Worm (Caenorhabditis elegans) whole organism, dauer: ENCODE data around the gene W07E6.5.

Experiments used
- unc-62 ChIP-seq: sonication (generic microtip); optimal IDR thresholded peaks from 2 replicates; lab custom pipeline; 2017; ENCODE audit warnings: missing biosample characterization, missing genetic modification reagents, missing genetic modification characterization

Gene W07E6.5

DNA sequence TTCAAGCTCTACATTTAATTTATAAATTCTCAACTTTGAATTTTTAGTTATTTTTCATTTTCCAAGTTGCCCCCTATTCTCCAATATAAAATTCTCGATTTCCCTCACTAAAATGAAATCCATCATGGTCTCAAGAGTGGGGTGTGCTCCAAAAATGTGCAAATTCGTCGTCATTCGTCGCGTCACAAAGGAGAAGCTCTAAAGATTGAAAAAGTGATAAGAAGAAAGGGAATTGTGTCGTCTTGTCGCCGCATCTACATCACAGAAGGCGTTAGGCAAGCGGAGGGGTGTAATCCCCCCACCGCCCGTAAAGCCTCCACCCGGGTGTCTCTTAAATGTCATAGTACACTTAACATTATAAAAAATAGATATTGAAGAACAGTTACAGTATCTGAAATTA lies 38.7 kb downstream of the W07E6.5 start:
- no peak for TF ChIP-seq unc-62 (GFP tag; lab: Kevin White, UChicago)

DNA sequence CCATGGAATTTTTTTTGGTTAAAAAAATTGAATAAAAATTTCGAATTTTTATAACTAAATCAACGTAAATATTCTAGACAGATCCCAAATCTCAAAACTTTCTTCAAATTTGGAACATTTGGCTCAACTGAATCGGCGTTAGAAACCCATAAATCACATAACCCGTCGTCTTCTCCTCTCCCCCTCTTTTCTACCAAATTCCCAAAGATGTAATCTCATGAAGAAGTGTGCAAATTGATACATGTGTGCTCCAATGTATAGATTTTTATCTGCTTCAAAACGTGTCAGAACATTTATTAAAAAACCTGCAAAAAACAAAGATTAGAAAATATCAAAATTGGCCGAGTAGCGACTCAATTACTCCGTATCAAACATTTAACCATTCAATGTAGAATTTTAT lies 39.3 kb downstream of the W07E6.5 start:
- no peak for TF ChIP-seq unc-62 (GFP tag; lab: Kevin White, UChicago)

DNA sequence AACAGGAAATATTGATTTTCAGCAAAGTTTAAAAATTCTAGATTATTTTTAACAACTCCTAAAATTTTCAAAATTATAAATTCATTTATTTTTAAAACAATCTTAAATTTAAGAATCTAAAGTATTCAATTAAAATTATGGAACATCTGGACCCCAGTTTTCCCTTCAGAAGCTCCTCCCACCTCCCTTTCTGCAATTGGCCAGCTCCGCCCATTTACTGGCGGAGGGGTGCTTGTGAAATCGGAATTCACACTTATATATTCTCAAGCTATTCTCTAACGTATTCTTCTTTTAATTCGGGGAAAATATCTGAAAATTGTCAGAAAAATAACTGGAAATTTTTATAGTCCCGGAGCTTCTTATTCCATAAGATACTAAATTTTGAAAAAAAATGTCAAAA lies 42.5 kb downstream of the W07E6.5 start, which contains the start of gene mab-9:
Gene mab-9, plus strand, starts transcription at position 260 of the 400 bp plus-strand sequence.
- TF ChIP-seq unc-62 (GFP tag; lab: Kevin White, UChicago): no peak

DNA sequence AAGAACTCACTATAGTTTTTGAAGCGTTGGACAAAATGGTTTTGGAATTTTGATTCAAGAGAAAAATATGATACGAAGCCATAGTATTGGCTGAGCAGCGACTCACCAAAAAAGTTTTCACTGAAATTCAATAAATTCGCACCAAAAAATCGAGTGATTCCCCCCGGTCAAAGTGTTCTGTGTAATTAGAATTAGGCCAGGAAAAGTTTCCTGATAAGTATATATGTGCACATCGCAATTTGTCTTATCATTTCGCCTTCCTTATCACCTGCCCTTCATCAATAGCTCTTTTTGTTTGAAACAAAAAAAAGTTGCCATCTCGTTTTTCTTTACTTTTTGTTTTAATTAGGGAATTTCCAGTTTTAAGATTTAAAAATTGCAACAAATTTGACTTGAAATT lies 48.4 kb downstream of the W07E6.5 start:
- TF ChIP-seq unc-62 (GFP tag; lab: Kevin White, UChicago): no peak

DNA sequence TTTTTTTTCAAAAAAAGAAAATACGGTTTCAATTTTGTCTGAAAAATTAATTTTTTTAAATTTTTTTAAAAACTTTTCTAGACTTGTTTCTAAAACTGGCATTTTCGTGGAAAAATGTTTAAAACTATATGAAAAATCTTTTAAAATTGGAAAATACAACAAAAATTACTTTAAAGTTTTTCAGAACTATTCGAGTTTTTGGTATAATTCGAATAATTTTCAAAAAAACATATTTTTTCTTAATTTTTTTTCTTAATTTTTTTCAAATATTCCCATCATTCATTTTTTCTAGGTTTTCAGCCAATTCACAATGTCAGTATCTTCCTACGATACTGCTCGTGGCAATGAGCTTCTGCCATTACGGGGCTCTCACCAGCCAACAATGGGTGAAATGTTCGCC lies 49.0 kb downstream of the W07E6.5 start, which contains the start of gene slc-36.2:
Gene slc-36.2, plus strand, starts transcription at position 301 of the 400 bp plus-strand sequence.
- no peak for TF ChIP-seq unc-62 (GFP tag; lab: Kevin White, UChicago)

DNA sequence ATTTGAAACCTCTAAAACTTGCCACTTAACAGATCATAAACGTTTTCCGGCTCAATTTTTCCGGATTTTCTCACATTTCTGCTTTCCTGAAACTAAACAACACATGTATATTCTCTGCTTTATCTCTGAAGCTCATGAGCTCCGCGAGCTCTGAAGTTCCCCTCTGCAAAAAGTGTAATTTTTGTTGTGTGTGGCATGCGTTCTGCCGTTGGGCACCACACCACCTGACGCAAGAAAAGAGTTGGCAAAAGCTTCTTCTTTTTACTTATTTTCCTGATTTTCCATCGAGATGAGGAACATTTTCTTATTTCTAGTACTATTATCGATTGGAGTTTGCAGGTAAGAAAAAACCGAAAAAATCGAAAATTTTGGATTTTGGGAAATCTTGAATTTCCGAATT lies 53.1 kb downstream of the W07E6.5 start, which contains the start of gene lgc-34:
Gene lgc-34, plus strand, starts transcription at position 200 of the 400 bp plus-strand sequence.
- no peak for TF ChIP-seq unc-62 (GFP tag; lab: Kevin White, UChicago)
